Worm (Caenorhabditis elegans) whole organism, L4 larva: ENCODE results near the gene sre-6.

Source experiments
- F10B5.3 ChIP-seq: sonication (generic microtip); optimal IDR thresholded peaks from 2 replicates; lab custom pipeline; 2016; ENCODE audit warnings: mild to moderate bottlenecking, missing genetic modification characterization, missing compliant biosample characterization
- F44E2.7 ChIP-seq: fragments of 200-800 bp; sonication (Bioruptor generic); IDR thresholded peaks from 2 replicates; pipeline ENCODE4 v2.1.2; 2022; ENCODE audit warnings: missing genetic modification characterization, missing compliant biosample characterization
- Y105C5A.15 ChIP-seq: fragments of 200-800 bp; sonication (Bioruptor generic); IDR thresholded peaks from 2 replicates; pipeline ENCODE4 v1.3.6; 2022; ENCODE audit warnings: missing genetic modification characterization, missing compliant biosample characterization
- Y5F2A.4 ChIP-seq: fragments of 200-800 bp; sonication (Bioruptor generic); optimal IDR thresholded peaks from 2 replicates; lab custom pipeline; 2018; ENCODE audit warnings: mild to moderate bottlenecking, missing genetic modification characterization, missing compliant biosample characterization
- aha-1 ChIP-seq: fragments of 150-350 bp; peaks from one replicate; lab custom pipeline; 2014; ENCODE audit warnings: missing biosample characterization, missing genetic modification characterization
- ceh-20 ChIP-seq: fragments of 200-800 bp; sonication (Bioruptor generic); IDR thresholded peaks from 2 replicates; pipeline ENCODE4 v1.3.6; 2022; ENCODE audit warnings: missing genetic modification reagents, missing genetic modification characterization, missing compliant biosample characterization
- ceh-62 ChIP-seq: sonication (generic microtip); optimal IDR thresholded peaks from 2 replicates; lab custom pipeline; 2017; ENCODE audit warnings: missing biosample characterization, missing genetic modification characterization
- ces-1 ChIP-seq: fragments of 150-350 bp; sonication (generic microtip); optimal IDR thresholded peaks from 4 replicates; lab custom pipeline; 2014; ENCODE audit warnings: missing biosample characterization, missing genetic modification reagents, missing genetic modification characterization
- daf-16 ChIP-seq, 3 experiments: sonication (generic microtip); optimal IDR thresholded peaks; 2 replicates each; lab custom pipeline; 2016 to 2017; ENCODE audit warnings: missing genetic modification characterization in 3 of 3, missing genetic modification reagents in 3 of 3, mild to moderate bottlenecking in 2 of 3, missing compliant biosample characterization in 2 of 3, missing biosample characterization in 1 of 3, moderate library complexity in 1 of 3
- daf-19 ChIP-seq: fragments of 200-800 bp; sonication (Bioruptor generic); conservative IDR thresholded peaks from 2 replicates; pipeline ENCODE4 v1.3.6; 2022; ENCODE audit warnings: missing genetic modification characterization, missing compliant biosample characterization
- daf-8 ChIP-seq: fragments of 200-800 bp; sonication (Bioruptor generic); IDR thresholded peaks from 2 replicates; pipeline ENCODE4 v1.3.6; 2022; ENCODE audit warnings: missing genetic modification characterization, missing compliant biosample characterization
- dmd-6 ChIP-seq: fragments of 200-800 bp; sonication (Bioruptor generic); IDR thresholded peaks from 2 replicates; pipeline ENCODE4 v1.3.6; 2022; ENCODE audit warnings: missing genetic modification reagents, missing genetic modification characterization, missing compliant biosample characterization
- fkh-10 ChIP-seq: fragments of 150-350 bp; optimal IDR thresholded peaks from 2 replicates; lab custom pipeline; 2014; ENCODE audit warnings: missing biosample characterization, missing genetic modification reagents, missing genetic modification characterization
- hif-1 ChIP-seq, 2 experiments: sonication (generic microtip); optimal IDR thresholded peaks; 2 replicates each; lab custom pipeline; 2016 to 2017; ENCODE audit warnings: missing compliant biosample characterization in 2 of 2, missing genetic modification characterization in 2 of 2, missing genetic modification reagents in 2 of 2, missing genotype in 2 of 2, mild to moderate bottlenecking in 1 of 2
- hlh-11 ChIP-seq: fragments of 200-800 bp; sonication (Bioruptor generic); optimal IDR thresholded peaks from 2 replicates; lab custom pipeline; 2018; ENCODE audit warnings: mild to moderate bottlenecking, missing genetic modification characterization, missing compliant biosample characterization
- hlh-30 ChIP-seq: sonication (generic microtip); optimal IDR thresholded peaks from 2 replicates; lab custom pipeline; 2017; ENCODE audit warnings: antibody characterized with exemption, mild to moderate bottlenecking, missing genetic modification characterization, missing compliant biosample characterization; ENCODE audit not compliant: insufficient read depth
- hmg-1.1 ChIP-seq: fragments of 200-800 bp; sonication (Bioruptor generic); IDR thresholded peaks from 2 replicates; pipeline ENCODE4 v1.3.6; 2022; ENCODE audit warnings: missing genetic modification reagents, missing genetic modification characterization, missing compliant biosample characterization
- jun-1 ChIP-seq: fragments of 150-350 bp; optimal IDR thresholded peaks from 2 replicates; lab custom pipeline; 2014; ENCODE audit warnings: missing biosample characterization, missing genetic modification reagents, missing genetic modification characterization
- lim-7 ChIP-seq: fragments of 200-800 bp; sonication (Bioruptor generic); IDR thresholded peaks from 2 replicates; pipeline ENCODE4 v1.3.6; 2022; ENCODE audit warnings: missing genetic modification characterization, missing compliant biosample characterization
- lin-15B ChIP-seq: fragments of 150-350 bp; sonication (generic microtip); optimal IDR thresholded peaks from 3 replicates; lab custom pipeline; 2014; ENCODE audit warnings: missing biosample characterization, missing genetic modification characterization
- lin-38 ChIP-seq: fragments of 200-800 bp; sonication (Bioruptor generic); IDR thresholded peaks from 2 replicates; pipeline ENCODE4 v1.3.6; 2022; ENCODE audit warnings: missing genetic modification reagents, missing genetic modification characterization, missing compliant biosample characterization
- lin-39 ChIP-seq: fragments of 150-350 bp; optimal IDR thresholded peaks from 2 replicates; lab custom pipeline; 2014; ENCODE audit warnings: missing biosample characterization, missing genetic modification reagents, missing genetic modification characterization
- lsy-2 ChIP-seq, 2 experiments: fragments of 150-350 bp in 1 of 2; sonication (generic microtip) in 1 of 2; optimal IDR thresholded peaks; 2 replicates each; lab custom pipeline; 2014 to 2017; ENCODE audit warnings: missing biosample characterization in 2 of 2, missing genetic modification characterization in 2 of 2
- mdl-1 ChIP-seq, 2 experiments: fragments of 150-350 bp in 1 of 2; sonication (generic microtip) in 1 of 2; optimal IDR thresholded peaks; 2 replicates each; lab custom pipeline; 2014 to 2017; ENCODE audit warnings: missing biosample characterization in 2 of 2, missing genetic modification characterization in 2 of 2
- mep-1 ChIP-seq: fragments of 150-350 bp; sonication (generic microtip); optimal IDR thresholded peaks from 3 replicates; lab custom pipeline; 2014; ENCODE audit warnings: missing biosample characterization, missing genetic modification characterization
- mxl-2 ChIP-seq: fragments of 200-800 bp; sonication (Bioruptor generic); conservative IDR thresholded peaks from 2 replicates; pipeline ENCODE4 v1.3.6; 2022; ENCODE audit warnings: missing genetic modification reagents, missing genetic modification characterization, missing compliant biosample characterization
- nhr-10 ChIP-seq: fragments of 150-350 bp; optimal IDR thresholded peaks from 2 replicates; lab custom pipeline; 2014; ENCODE audit warnings: missing biosample characterization, missing genetic modification characterization
- nhr-102 ChIP-seq: sonication (generic microtip); optimal IDR thresholded peaks from 2 replicates; lab custom pipeline; 2016; ENCODE audit warnings: mild to moderate bottlenecking, missing genetic modification characterization, moderate library complexity, missing compliant biosample characterization
- nhr-11 ChIP-seq: fragments of 150-350 bp; optimal IDR thresholded peaks from 2 replicates; lab custom pipeline; 2014; ENCODE audit warnings: missing biosample characterization, missing genetic modification characterization
- nhr-28 ChIP-seq: fragments of 150-350 bp; optimal IDR thresholded peaks from 2 replicates; lab custom pipeline; 2014; ENCODE audit warnings: missing biosample characterization, missing genetic modification characterization
- nhr-48 ChIP-seq: sonication (generic microtip); optimal IDR thresholded peaks from 2 replicates; lab custom pipeline; 2016; ENCODE audit warnings: mild to moderate bottlenecking, missing genetic modification characterization, missing compliant biosample characterization
- pha-4 ChIP-seq, 2 experiments: fragments of 150-350 bp in 1 of 2; fragments of 200-800 bp in 1 of 2; sonication (Bioruptor generic) in 1 of 2; IDR thresholded peaks in 1 of 2; optimal IDR thresholded peaks in 1 of 2; 2 replicates each; pipeline versions ENCODE4 v1.3.6 to Lab custom; 2014 to 2022; ENCODE audit warnings: missing genetic modification characterization in 2 of 2, missing genetic modification reagents in 2 of 2, missing biosample characterization in 1 of 2, missing compliant biosample characterization in 1 of 2
- pqm-1 ChIP-seq: sonication (generic microtip); optimal IDR thresholded peaks from 2 replicates; lab custom pipeline; 2017; ENCODE audit warnings: missing biosample characterization, missing genetic modification characterization
- set-16 ChIP-seq: fragments of 200-800 bp; sonication (Bioruptor generic); IDR thresholded peaks from 2 replicates; pipeline ENCODE4 v1.3.6; 2022; ENCODE audit warnings: missing genetic modification reagents, missing genetic modification characterization, missing compliant biosample characterization
- snpc-1.2 ChIP-seq: fragments of 200-800 bp; sonication (Bioruptor generic); IDR thresholded peaks from 2 replicates; pipeline ENCODE4 v1.3.6; 2022; ENCODE audit warnings: missing genetic modification reagents, missing genetic modification characterization, missing compliant biosample characterization
- tag-97 ChIP-seq: fragments of 200-800 bp; sonication (Bioruptor generic); IDR thresholded peaks from 2 replicates; pipeline ENCODE4 v1.3.6; 2022; ENCODE audit warnings: missing genetic modification characterization, missing compliant biosample characterization
- tra-1 ChIP-seq: fragments of 200-800 bp; sonication (Bioruptor generic); IDR thresholded peaks from 2 replicates; pipeline ENCODE4 v1.3.6; 2022; ENCODE audit warnings: missing genetic modification reagents, missing genetic modification characterization, missing compliant biosample characterization
- unc-130 ChIP-seq: sonication (generic microtip); optimal IDR thresholded peaks from 2 replicates; lab custom pipeline; 2016; ENCODE audit warnings: missing genetic modification reagents, missing genetic modification characterization, missing compliant biosample characterization
- unc-62 ChIP-seq, 3 experiments: fragments of 150-350 bp in 1 of 3; sonication (generic microtip); optimal IDR thresholded peaks in 2 of 3; peaks in 1 of 3; 1 replicate in 1 of 3; 2 replicates in 2 of 3; lab custom pipeline; 2014 to 2017; ENCODE audit warnings: missing biosample characterization in 3 of 3, missing genetic modification characterization in 3 of 3, missing genetic modification reagents in 3 of 3, missing genotype in 1 of 3
- vab-7 ChIP-seq: fragments of 200-800 bp; sonication (Bioruptor generic); IDR thresholded peaks from 2 replicates; pipeline ENCODE4 v1.3.6; 2022; ENCODE audit warnings: missing genetic modification reagents, missing genetic modification characterization, missing compliant biosample characterization
- zip-2 ChIP-seq: fragments of 150-350 bp; optimal IDR thresholded peaks from 2 replicates; lab custom pipeline; 2014; ENCODE audit warnings: missing biosample characterization, missing genetic modification characterization
- ztf-7 ChIP-seq: fragments of 150-350 bp; optimal IDR thresholded peaks from 2 replicates; lab custom pipeline; 2014; ENCODE audit warnings: missing biosample characterization, missing genetic modification characterization

The sre-6 gene

ce11 chrV:10719833-10720170, 42.8 kb downstream of the sre-6 start (continued):
- TF ChIP-seq tra-1 (GFP tag; lab: Robert Waterston, UW): peak; percentile 69; the same call in 1 of the 2 replicates
- TF ChIP-seq lsy-2 (tag; optimal IDR thresholded peaks at IDR 0.05; lab: Kevin White, UChicago): peak in 1 of 2 experiments; percentile 48
- TF ChIP-seq daf-8 (GFP tag; lab: Robert Waterston, UW): no peak
- TF ChIP-seq lin-39: no peak
- peak; percentile 44 to 82 for TF ChIP-seq mdl-1 (tag; optimal IDR thresholded peaks at IDR 0.05; lab: Kevin White, UChicago)
- peak; percentile 0 for TF ChIP-seq nhr-102 (tag; lab: Kevin White, UChicago)
- TF ChIP-seq ztf-7: peak; percentile 44
- peak; percentile 71 for TF ChIP-seq mep-1 (tag; lab: Kevin White, UChicago)
- peak; percentile 25 for TF ChIP-seq jun-1 (tag; lab: Kevin White, UChicago)
- no peak; the same call in 1 of the 2 replicates for TF ChIP-seq hmg-1.1

- peak; percentile 80 for TF ChIP-seq aha-1
- no peak for TF ChIP-seq daf-19 (GFP tag; lab: Robert Waterston, UW)
- no peak for TF ChIP-seq hif-1 (tag; optimal IDR thresholded peaks at IDR 0.05; lab: Kevin White, UChicago)
- no peak for TF ChIP-seq pqm-1 (tag; lab: Kevin White, UChicago)
- TF ChIP-seq unc-130 (GFP tag; lab: Kevin White, UChicago): no peak
- TF ChIP-seq unc-62 (GFP tag; optimal IDR thresholded peaks at IDR 0.05 in 1 of 2; lab: Kevin White, UChicago): peak in 1 of 2 experiments; percentile 92
- no peak for TF ChIP-seq unc-62 (tag; optimal IDR thresholded peaks at IDR 0.05; lab: Kevin White, UChicago)
- TF ChIP-seq tra-1 (GFP tag; lab: Robert Waterston, UW): no peak
- TF ChIP-seq mdl-1 (tag; optimal IDR thresholded peaks at IDR 0.05; lab: Kevin White, UChicago): no peak
- no peak for TF ChIP-seq F44E2.7 (GFP tag; lab: Robert Waterston, UW)
- TF ChIP-seq nhr-48 (tag; lab: Kevin White, UChicago): no peak
- no peak for TF ChIP-seq Y105C5A.15
- TF ChIP-seq lim-7: no peak
- no peak for TF ChIP-seq ceh-20 (GFP tag; lab: Robert Waterston, UW)
- TF ChIP-seq ceh-62 (tag; lab: Kevin White, UChicago): no peak
- no peak for TF ChIP-seq lin-38 (GFP tag; lab: Robert Waterston, UW)
- no peak for TF ChIP-seq snpc-1.2 (GFP tag; lab: Robert Waterston, UW)
- TF ChIP-seq fkh-10 (GFP tag; lab: Kevin White, UChicago): no peak
- TF ChIP-seq zip-2 (tag; lab: Kevin White, UChicago): no peak
- TF ChIP-seq nhr-28 (tag; lab: Kevin White, UChicago): peak; percentile 2
- TF ChIP-seq daf-16 (GFP tag; optimal IDR thresholded peaks at IDR 0.05; lab: Kevin White, UChicago): no peak
- no peak for TF ChIP-seq daf-16 (tag; optimal IDR thresholded peaks at IDR 0.05; lab: Kevin White, UChicago)
- no peak for TF ChIP-seq ces-1 (GFP tag; lab: Kevin White, UChicago)
- no peak for TF ChIP-seq Y5F2A.4
- TF ChIP-seq F10B5.3 (tag; lab: Kevin White, UChicago): no peak
- peak; percentile 47 for TF ChIP-seq mep-1 (tag; lab: Kevin White, UChicago)
- TF ChIP-seq hlh-30 (tag; lab: Kevin White, UChicago): peak; percentile 70
- 0 out of 2 replicates have a peak, but pooled peaks have one; percentile 60 for TF ChIP-seq pha-4 (GFP tag; IDR thresholded peaks at IDR 0.05; lab: Robert Waterston, UW)
- TF ChIP-seq pha-4 (tag; optimal IDR thresholded peaks at IDR 0.05; lab: Kevin White, UChicago): no peak
- TF ChIP-seq hlh-11: peak; percentile 6
- TF ChIP-seq jun-1 (tag; lab: Kevin White, UChicago): no peak
- no peak for TF ChIP-seq mxl-2
- TF ChIP-seq vab-7: no peak
- TF ChIP-seq set-16 (GFP tag; lab: Robert Waterston, UW): no peak
- no peak for TF ChIP-seq tag-97 (GFP tag; lab: Robert Waterston, UW)
- TF ChIP-seq nhr-10 (tag; lab: Kevin White, UChicago): no peak
- TF ChIP-seq nhr-11 (tag; lab: Kevin White, UChicago): peak; percentile 76
- TF ChIP-seq lin-15B (tag; lab: Kevin White, UChicago): no peak
- peak; percentile 19; the same call in 1 of the 2 replicates for TF ChIP-seq dmd-6
Observed at ce11 chrV:10719019-10719832, 43.4 kb downstream of the sre-6 start.
